Fruit fly (Drosophila melanogaster): ENCODE results near the gene OdsH.

The OdsH gene

DNA sequence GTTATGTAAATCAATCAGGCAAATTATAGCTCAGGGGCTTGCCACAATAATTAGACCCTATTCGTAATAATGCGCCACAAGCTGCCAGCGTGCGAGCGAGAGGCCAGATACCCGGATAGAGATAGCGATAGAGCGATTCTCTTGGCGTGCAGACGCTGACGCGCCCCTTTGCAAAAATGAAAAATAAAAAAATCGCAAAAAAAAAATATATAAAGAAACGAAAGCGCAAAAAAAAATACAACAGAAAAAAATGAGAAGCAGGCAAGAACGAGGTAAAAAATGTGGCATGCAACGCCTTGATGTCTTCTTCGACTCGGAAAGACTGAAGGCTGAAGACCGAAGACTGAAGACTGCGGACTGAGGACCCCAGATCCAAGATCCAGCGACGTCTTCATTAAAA lies 15.5 kb downstream of the OdsH start:
- TF ChIP-seq nom (GFP tag; optimal IDR thresholded peaks at IDR 0.05) (peak; percentile 89), Opbp (GFP tag; IDR thresholded peaks at IDR 0.05; ENCODE audit: partially characterized antibody) (no peak), CG8388 (GFP tag; optimal IDR thresholded peaks at IDR 0.05) (no peak), bsh (GFP tag; optimal IDR thresholded peaks at IDR 0.05) (peak in 1 of 2 experiments; percentile 50)

DNA sequence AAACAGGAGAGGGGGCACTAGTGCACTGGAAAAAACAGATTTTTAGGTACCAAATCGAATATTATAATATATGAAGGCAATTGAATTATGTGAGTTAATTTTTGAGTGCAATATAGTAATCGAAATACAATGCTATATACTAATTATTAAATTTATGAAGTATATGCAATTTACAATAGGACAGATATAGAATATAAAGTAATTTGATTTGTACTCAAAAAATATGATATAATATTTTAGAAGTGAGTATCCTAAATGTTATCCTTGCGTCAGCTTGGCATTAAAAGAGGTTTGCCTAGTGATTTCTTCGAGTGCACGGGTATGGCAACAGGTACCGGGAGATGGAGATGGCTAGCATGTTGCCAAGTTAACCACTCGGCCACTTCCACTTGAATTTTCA lies 16.2 kb downstream of the OdsH start:
- peak in 1 of 2 experiments; percentile 18 for TF ChIP-seq bsh (GFP tag; optimal IDR thresholded peaks at IDR 0.05)
- TF ChIP-seq dmrt11E (tag; optimal IDR thresholded peaks at IDR 0.05), result peak; percentile 27
- TF ChIP-seq CG3065 (GFP tag; optimal IDR thresholded peaks at IDR 0.05), result no peak
- TF ChIP-seq ash1 (GFP tag; optimal IDR thresholded peaks at IDR 0.05), result no peak

DNA sequence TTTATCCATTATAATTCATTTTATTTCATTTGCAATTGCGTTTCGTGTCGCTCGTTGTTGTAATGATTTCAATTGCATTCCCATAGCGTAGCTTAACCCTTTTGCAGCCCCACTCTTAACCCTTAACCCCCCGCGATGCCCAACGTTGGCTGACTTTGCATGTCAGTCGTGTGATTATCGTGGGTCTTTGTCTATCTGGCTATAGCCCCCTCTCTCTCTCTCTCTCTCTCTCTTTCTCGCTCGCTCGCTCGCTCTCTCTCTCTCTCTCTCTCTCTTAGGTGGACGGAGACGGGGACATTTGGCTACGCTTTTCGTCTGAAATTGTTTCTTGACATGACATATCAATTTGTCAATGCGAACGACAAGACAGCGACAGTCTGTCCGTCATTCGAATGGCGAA lies 21.4 kb downstream of the OdsH start:
- TF ChIP-seq CG18764 (GFP tag; optimal IDR thresholded peaks at IDR 0.05) (no peak), HLHmδ (GFP tag; optimal IDR thresholded peaks at IDR 0.05) (no peak), vnd (GFP tag; IDR thresholded peaks at IDR 0.05; ENCODE audit: partially characterized antibody) (no peak), Med (GFP tag) (no peak), ind (GFP tag; optimal IDR thresholded peaks at IDR 0.05) (no peak), CG3163 (GFP tag; optimal IDR thresholded peaks at IDR 0.05) (no peak), CG17829 (tag; optimal IDR thresholded peaks at IDR 0.05) (no peak), Nf-YB (GFP tag; optimal IDR thresholded peaks at IDR 0.05) (peak; percentile 23), Mes4 (GFP tag; optimal IDR thresholded peaks at IDR 0.05) (no peak), CG12299 (tag; optimal IDR thresholded peaks at IDR 0.05) (no peak), GATAe (GFP tag; conservative IDR thresholded peaks at IDR 0.05) (no peak), Camta (GFP tag; optimal IDR thresholded peaks at IDR 0.05) (no peak), CG15073 (GFP tag; optimal IDR thresholded peaks at IDR 0.05) (no peak), Hey (tag; optimal IDR thresholded peaks at IDR 0.05) (no peak), Nf-YC (tag; optimal IDR thresholded peaks at IDR 0.05) (peak; percentile 83), disco-r (GFP tag; optimal IDR thresholded peaks at IDR 0.05) (no peak), CG1529 (GFP tag; optimal IDR thresholded peaks at IDR 0.05) (no peak), CG1832 (GFP tag; optimal IDR thresholded peaks at IDR 0.05) (peak; percentile 37), Trl (optimal IDR thresholded peaks at IDR 0.05) (peak; percentile 29 to 38), Trl (GFP tag; optimal IDR thresholded peaks at IDR 0.05) (no peak), otp (GFP tag; IDR thresholded peaks at IDR 0.05) (no peak), CG3847 (GFP tag; IDR thresholded peaks at IDR 0.05) (no peak), cg (GFP tag; optimal IDR thresholded peaks at IDR 0.05) (no peak), CG8281 (tag; optimal IDR thresholded peaks at IDR 0.05) (no peak), Tbp (GFP tag; optimal IDR thresholded peaks at IDR 0.05) (no peak), Kr (GFP tag; optimal IDR thresholded peaks at IDR 0.05) (peak; percentile 50), hkb (optimal IDR thresholded peaks at IDR 0.05) (no peak), hkb (GFP tag; IDR thresholded peaks at IDR 0.05) (no peak), fd3F (GFP tag; optimal IDR thresholded peaks at IDR 0.05) (no peak), jing (GFP tag; optimal IDR thresholded peaks at IDR 0.05) (no peak), CG8478 (optimal IDR thresholded peaks at IDR 0.05) (no peak), CG30020 (tag; optimal IDR thresholded peaks at IDR 0.05) (no peak), phol (tag; optimal IDR thresholded peaks at IDR 0.05) (no peak), BtbVII (GFP tag; optimal IDR thresholded peaks at IDR 0.05) (no peak), Sox100B (GFP tag; optimal IDR thresholded peaks at IDR 0.05) (no peak), Ets65A (GFP tag) (peak; percentile 61), CG10959 (GFP tag; IDR thresholded peaks at IDR 0.05) (no peak), amos (GFP tag; IDR thresholded peaks at IDR 0.05; ENCODE audit: partially characterized antibody) (no peak), CG2129 (GFP tag; IDR thresholded peaks at IDR 0.05; ENCODE audit: partially characterized antibody) (no peak), CG10654 (GFP tag; optimal IDR thresholded peaks at IDR 0.05) (no peak), Poxn (GFP tag; IDR thresholded peaks at IDR 0.05) (no peak)
